Worm (Caenorhabditis elegans) whole organism, L3 larva: ENCODE data around the gene spat-3.

Source experiments
- R02D3.7 ChIP-seq: fragments of 150-350 bp; optimal IDR thresholded peaks from 2 replicates; lab custom pipeline; 2014; ENCODE audit warnings: missing biosample characterization, missing genetic modification characterization
- ZK546.5 ChIP-seq: sonication (generic microtip); optimal IDR thresholded peaks from 2 replicates; lab custom pipeline; 2017; ENCODE audit warnings: missing biosample characterization, missing genetic modification characterization
- aly-2 ChIP-seq: fragments of 150-350 bp; optimal IDR thresholded peaks from 2 replicates; lab custom pipeline; 2014; ENCODE audit warnings: missing biosample characterization, missing genetic modification characterization
- ama-1 ChIP-seq: fragments of 150-350 bp; optimal IDR thresholded peaks from 2 replicates; lab custom pipeline; 2018
- ceh-16 ChIP-seq: sonication (generic microtip); optimal IDR thresholded peaks from 2 replicates; lab custom pipeline; 2017; ENCODE audit warnings: missing biosample characterization, missing genetic modification characterization
- ceh-28 ChIP-seq: fragments of 150-350 bp; optimal IDR thresholded peaks from 2 replicates; lab custom pipeline; 2014; ENCODE audit warnings: missing biosample characterization, missing genetic modification reagents, missing genetic modification characterization
- ceh-82 ChIP-seq: fragments of 150-350 bp; optimal IDR thresholded peaks from 2 replicates; lab custom pipeline; 2014; ENCODE audit warnings: missing biosample characterization, missing genetic modification characterization
- ceh-9 ChIP-seq: sonication (generic microtip); optimal IDR thresholded peaks from 2 replicates; lab custom pipeline; 2018; ENCODE audit warnings: missing biosample characterization, missing genetic modification characterization
- daf-12 ChIP-seq: fragments of 150-350 bp; optimal IDR thresholded peaks from 2 replicates; lab custom pipeline; 2014; ENCODE audit warnings: missing biosample characterization, missing genetic modification reagents, missing genetic modification characterization
- egl-27 ChIP-seq: sonication (generic microtip); optimal IDR thresholded peaks from 4 replicates; lab custom pipeline; 2017; ENCODE audit warnings: missing biosample characterization, missing genetic modification reagents, missing genetic modification characterization
- egl-5 ChIP-seq: fragments of 150-350 bp; optimal IDR thresholded peaks from 2 replicates; lab custom pipeline; 2017; ENCODE audit warnings: missing biosample characterization, missing genetic modification reagents, missing genetic modification characterization, inconsistent platforms
- elt-1 ChIP-seq: fragments of 150-350 bp; optimal IDR thresholded peaks from 2 replicates; lab custom pipeline; 2014; ENCODE audit warnings: missing biosample characterization, missing genetic modification characterization
- elt-2 ChIP-seq: sonication (generic microtip); optimal IDR thresholded peaks from 2 replicates; lab custom pipeline; 2016; ENCODE audit warnings: missing genetic modification reagents, mild to moderate bottlenecking, missing genetic modification characterization, missing compliant biosample characterization
- elt-3 ChIP-seq, 3 experiments: fragments of 150-350 bp in 1 of 3; sonication (generic microtip) in 2 of 3; optimal IDR thresholded peaks; 2 replicates in 2 of 3; 4 replicates in 1 of 3; lab custom pipeline; 2014 to 2017; ENCODE audit warnings: missing biosample characterization in 3 of 3, missing genetic modification characterization in 3 of 3
- eor-1 ChIP-seq, 2 experiments: fragments of 150-350 bp; optimal IDR thresholded peaks; 2 replicates each; lab custom pipeline; 2014 to 2018; ENCODE audit warnings: missing biosample characterization in 2 of 2, missing genetic modification characterization in 2 of 2
- fkh-10 ChIP-seq: sonication (generic microtip); optimal IDR thresholded peaks from 2 replicates; lab custom pipeline; 2017; ENCODE audit warnings: missing biosample characterization, missing genetic modification reagents, missing genetic modification characterization
- fkh-2 ChIP-seq: fragments of 150-350 bp; optimal IDR thresholded peaks from 2 replicates; lab custom pipeline; 2014; ENCODE audit warnings: missing biosample characterization, missing genetic modification reagents, missing genetic modification characterization
- fos-1 ChIP-seq: fragments of 150-350 bp; optimal IDR thresholded peaks from 2 replicates; lab custom pipeline; 2014; ENCODE audit warnings: missing biosample characterization, missing genetic modification characterization
- hmg-11 ChIP-seq: sonication (generic microtip); optimal IDR thresholded peaks from 2 replicates; lab custom pipeline; 2016; ENCODE audit warnings: missing genetic modification characterization, missing compliant biosample characterization
- jun-1 ChIP-seq: fragments of 150-350 bp; optimal IDR thresholded peaks from 2 replicates; lab custom pipeline; 2014; ENCODE audit warnings: missing biosample characterization, missing genetic modification reagents, missing genetic modification characterization
- lin-15B ChIP-seq: fragments of 150-350 bp; optimal IDR thresholded peaks from 2 replicates; lab custom pipeline; 2014; ENCODE audit warnings: missing biosample characterization, missing genetic modification characterization
- lin-39 ChIP-seq: fragments of 150-350 bp; optimal IDR thresholded peaks from 2 replicates; lab custom pipeline; 2018; ENCODE audit warnings: missing biosample characterization, missing genetic modification reagents, missing genetic modification characterization
- lsy-12 ChIP-seq: sonication (generic microtip); optimal IDR thresholded peaks from 2 replicates; lab custom pipeline; 2016; ENCODE audit warnings: mild to moderate bottlenecking, missing genetic modification characterization, missing compliant biosample characterization
- mdl-1 ChIP-seq: fragments of 150-350 bp; optimal IDR thresholded peaks from 2 replicates; lab custom pipeline; 2014; ENCODE audit warnings: missing biosample characterization, missing genetic modification characterization
- mml-1 ChIP-seq: fragments of 150-350 bp; sonication (generic microtip); optimal IDR thresholded peaks from 3 replicates; lab custom pipeline; 2014; ENCODE audit warnings: missing biosample characterization, missing genetic modification characterization
- nfya-1 ChIP-seq: sonication (generic microtip); optimal IDR thresholded peaks from 2 replicates; lab custom pipeline; 2017; ENCODE audit warnings: missing genetic modification characterization, mild to moderate bottlenecking, missing compliant biosample characterization, antibody characterized with exemption, moderate library complexity; ENCODE audit not compliant: insufficient read depth
- nhr-11 ChIP-seq: fragments of 150-350 bp; optimal IDR thresholded peaks from 2 replicates; lab custom pipeline; 2014; ENCODE audit warnings: missing biosample characterization, missing genetic modification characterization
- nhr-12 ChIP-seq: fragments of 150-350 bp; optimal IDR thresholded peaks from 2 replicates; lab custom pipeline; 2014; ENCODE audit warnings: missing biosample characterization, missing genetic modification characterization
- nhr-23 ChIP-seq: fragments of 150-350 bp; optimal IDR thresholded peaks from 2 replicates; lab custom pipeline; 2014; ENCODE audit warnings: missing biosample characterization, missing genetic modification reagents, missing genetic modification characterization
- nhr-237 ChIP-seq: fragments of 150-350 bp; optimal IDR thresholded peaks from 2 replicates; lab custom pipeline; 2014; ENCODE audit warnings: missing biosample characterization, missing genetic modification characterization
- nhr-25 ChIP-seq: sonication (generic microtip); optimal IDR thresholded peaks from 2 replicates; lab custom pipeline; 2017; ENCODE audit warnings: missing biosample characterization, missing genetic modification characterization
- nhr-28 ChIP-seq: fragments of 150-350 bp; optimal IDR thresholded peaks from 2 replicates; lab custom pipeline; 2014; ENCODE audit warnings: missing biosample characterization, missing genetic modification characterization
- nhr-43 ChIP-seq: sonication (generic microtip); optimal IDR thresholded peaks from 2 replicates; lab custom pipeline; 2016; ENCODE audit warnings: mild to moderate bottlenecking, missing genetic modification characterization, missing compliant biosample characterization; ENCODE audit not compliant: poor library complexity, severe bottlenecking
- nhr-67 ChIP-seq: fragments of 150-350 bp; optimal IDR thresholded peaks from 2 replicates; lab custom pipeline; 2014; ENCODE audit warnings: missing biosample characterization, missing genetic modification characterization
- nhr-76 ChIP-seq: fragments of 150-350 bp; sonication (generic microtip); optimal IDR thresholded peaks from 5 replicates; lab custom pipeline; 2014; ENCODE audit warnings: missing biosample characterization, missing genetic modification characterization
- nhr-77 ChIP-seq: fragments of 150-350 bp; optimal IDR thresholded peaks from 2 replicates; lab custom pipeline; 2014; ENCODE audit warnings: missing biosample characterization, missing genetic modification characterization
- pha-4 ChIP-seq: fragments of 150-350 bp; optimal IDR thresholded peaks from 2 replicates; lab custom pipeline; 2014; ENCODE audit warnings: missing biosample characterization, missing genetic modification reagents, missing genetic modification characterization
- pqm-1 ChIP-seq: fragments of 150-350 bp; optimal IDR thresholded peaks from 2 replicates; lab custom pipeline; 2017; ENCODE audit warnings: missing biosample characterization, missing genetic modification characterization, inconsistent platforms
- sea-2 ChIP-seq: fragments of 150-350 bp; sonication (generic microtip); optimal IDR thresholded peaks from 4 replicates; lab custom pipeline; 2014; ENCODE audit warnings: missing biosample characterization, missing genetic modification reagents, missing genetic modification characterization
- skn-1 ChIP-seq: fragments of 150-350 bp; optimal IDR thresholded peaks from 2 replicates; lab custom pipeline; 2014; ENCODE audit warnings: missing biosample characterization, missing genetic modification characterization
- snpc-4 ChIP-seq: fragments of 150-350 bp; optimal IDR thresholded peaks from 2 replicates; lab custom pipeline; 2014; ENCODE audit warnings: missing biosample characterization, missing genetic modification characterization
- tbx-2 ChIP-seq: sonication (generic microtip); optimal IDR thresholded peaks from 2 replicates; lab custom pipeline; 2016; ENCODE audit warnings: mild to moderate bottlenecking, missing genetic modification characterization, missing compliant biosample characterization
- unc-39 ChIP-seq: sonication (generic microtip); optimal IDR thresholded peaks from 4 replicates; lab custom pipeline; 2017; ENCODE audit warnings: missing biosample characterization, missing genetic modification characterization
- unc-62 ChIP-seq: fragments of 150-350 bp; sonication (generic microtip); optimal IDR thresholded peaks from 4 replicates; lab custom pipeline; 2014; ENCODE audit warnings: missing biosample characterization, missing genetic modification reagents, missing genetic modification characterization
- zag-1 ChIP-seq: fragments of 150-350 bp; optimal IDR thresholded peaks from 2 replicates; lab custom pipeline; 2014; ENCODE audit warnings: missing biosample characterization, missing genetic modification characterization
- ztf-11 ChIP-seq: fragments of 150-350 bp; optimal IDR thresholded peaks from 2 replicates; lab custom pipeline; 2014; ENCODE audit warnings: missing biosample characterization, missing genetic modification characterization
- ztf-4 ChIP-seq: fragments of 150-350 bp; optimal IDR thresholded peaks from 2 replicates; lab custom pipeline; 2014; ENCODE audit warnings: missing biosample characterization, missing genetic modification characterization

Gene spat-3

DNA sequence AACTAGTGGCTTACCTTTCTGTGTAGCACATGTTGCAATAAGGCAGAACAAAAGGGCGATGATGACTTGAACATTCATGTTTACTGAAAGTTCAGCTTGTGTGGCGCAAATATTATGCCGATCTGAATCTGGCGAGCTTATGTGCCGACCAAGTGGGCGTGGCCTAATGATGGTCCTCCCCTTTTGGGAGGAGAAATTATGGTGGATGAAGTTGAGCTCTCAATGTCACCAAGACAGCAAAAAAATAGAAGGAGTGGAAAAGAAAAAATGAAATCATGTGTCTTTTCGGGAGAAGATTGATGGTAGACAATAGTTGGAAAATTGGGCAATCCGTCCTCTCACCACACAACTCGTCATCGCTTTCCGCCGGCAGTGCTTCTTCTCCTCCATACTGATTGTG, 13.5 kb downstream of the spat-3 start, which contains the start of gene flp-12:
Gene flp-12 (minus strand): TSS at position 101 of the 400 bp plus-strand sequence.
- TF ChIP-seq lin-39 (tag; lab: Kevin White, UChicago): peak; percentile 23
- no peak for TF ChIP-seq pqm-1
- TF ChIP-seq, all 47 proteins: peak for 1

ce11 chrX:4588462-4588861, 17.3 kb downstream of the spat-3 start, which contains the start of gene lnp-1:
TSS of gene lnp-1 (plus strand) at chrX:4588762.
- no peak for TF ChIP-seq hmg-11
- TF ChIP-seq eor-1 (tag; optimal IDR thresholded peaks at IDR 0.05; lab: Kevin White, UChicago): no peak
- TF ChIP-seq nhr-25: no peak
- TF ChIP-seq nhr-12 (tag; lab: Kevin White, UChicago): no peak
- TF ChIP-seq nhr-237 (tag; lab: Kevin White, UChicago): no peak
- TF ChIP-seq nhr-67 (tag; lab: Kevin White, UChicago): no peak
- no peak for TF ChIP-seq ztf-11 (tag; lab: Kevin White, UChicago)
- TF ChIP-seq nhr-77 (tag; lab: Kevin White, UChicago): no peak
- no peak for TF ChIP-seq elt-2 (tag; lab: Kevin White, UChicago)
- no peak for TF ChIP-seq ZK546.5
- TF ChIP-seq ceh-9 (tag; lab: Kevin White, UChicago): no peak
- TF ChIP-seq aly-2 (tag; lab: Kevin White, UChicago): no peak
- no peak for TF ChIP-seq unc-39 (tag; lab: Kevin White, UChicago)
- TF ChIP-seq lin-15B (tag; lab: Kevin White, UChicago): no peak
- TF ChIP-seq mml-1: no peak
- no peak for TF ChIP-seq ceh-82 (tag; lab: Kevin White, UChicago)
- no peak for TF ChIP-seq lsy-12
- TF ChIP-seq nhr-43: no peak
- TF ChIP-seq ama-1 (lab: Kevin White, UChicago): no peak
- TF ChIP-seq, all 47 proteins: peak for 0

ce11 chrX:4587934-4588333, 17.8 kb downstream of the spat-3 start:
- TF ChIP-seq nfya-1: peak; percentile 54
- no peak for TF ChIP-seq nhr-76 (tag; lab: Kevin White, UChicago)
- no peak for TF ChIP-seq fos-1 (tag; lab: Kevin White, UChicago)
- no peak for TF ChIP-seq egl-27 (tag; lab: Kevin White, UChicago)
- no peak for TF ChIP-seq pqm-1
- no peak for TF ChIP-seq unc-39 (tag; lab: Kevin White, UChicago)
- TF ChIP-seq mml-1: no peak
- no peak for TF ChIP-seq mdl-1 (tag; lab: Kevin White, UChicago)
- TF ChIP-seq ztf-4: no peak
- TF ChIP-seq fkh-10 (GFP tag; lab: Kevin White, UChicago): no peak
- peak; percentile 53 for TF ChIP-seq nhr-23 (tag; lab: Kevin White, UChicago)
- peak; percentile 44 for TF ChIP-seq lin-15B (tag; lab: Kevin White, UChicago)
- no peak for TF ChIP-seq jun-1
- TF ChIP-seq nhr-77 (tag; lab: Kevin White, UChicago): no peak
- TF ChIP-seq ceh-28 (tag; lab: Kevin White, UChicago): peak; percentile 2
- no peak for TF ChIP-seq R02D3.7
- no peak for TF ChIP-seq skn-1 (tag; lab: Kevin White, UChicago)
- TF ChIP-seq ceh-82 (tag; lab: Kevin White, UChicago): no peak
- TF ChIP-seq zag-1: no peak
- no peak for TF ChIP-seq daf-12 (tag; lab: Kevin White, UChicago)
- no peak for TF ChIP-seq elt-1 (tag; lab: Kevin White, UChicago)
- no peak for TF ChIP-seq nhr-28 (tag; lab: Kevin White, UChicago)
- TF ChIP-seq tbx-2 (tag; lab: Kevin White, UChicago): no peak
- no peak for TF ChIP-seq nhr-12 (tag; lab: Kevin White, UChicago)
- TF ChIP-seq eor-1 (tag; optimal IDR thresholded peaks at IDR 0.05; lab: Kevin White, UChicago): no peak
- TF ChIP-seq egl-5: peak; percentile 13
- TF ChIP-seq hmg-11: peak; percentile 55
- peak; percentile 12 for TF ChIP-seq elt-2 (tag; lab: Kevin White, UChicago)
- no peak for TF ChIP-seq fkh-2 (tag; lab: Kevin White, UChicago)
- peak; percentile 61 for TF ChIP-seq pha-4 (tag; lab: Kevin White, UChicago)
- TF ChIP-seq lsy-12: no peak
- TF ChIP-seq nhr-237 (tag; lab: Kevin White, UChicago): no peak
- TF ChIP-seq ceh-16 (tag; lab: Kevin White, UChicago): no peak
- no peak for TF ChIP-seq ceh-9 (tag; lab: Kevin White, UChicago)
- no peak for TF ChIP-seq ama-1 (lab: Kevin White, UChicago)
- no peak for TF ChIP-seq ZK546.5
- TF ChIP-seq nhr-11 (tag; lab: Kevin White, UChicago): no peak
- no peak for TF ChIP-seq elt-3 (tag; optimal IDR thresholded peaks at IDR 0.05; lab: Kevin White, UChicago)
- no peak for TF ChIP-seq ztf-11 (tag; lab: Kevin White, UChicago)
- no peak for TF ChIP-seq nhr-43
- TF ChIP-seq nhr-25: peak; percentile 59
- no peak for TF ChIP-seq lin-39 (tag; lab: Kevin White, UChicago)
- no peak for TF ChIP-seq aly-2 (tag; lab: Kevin White, UChicago)
- no peak for TF ChIP-seq sea-2 (GFP tag; lab: Kevin White, UChicago)
- no peak for TF ChIP-seq snpc-4
- no peak for TF ChIP-seq unc-62
- no peak for TF ChIP-seq nhr-67 (tag; lab: Kevin White, UChicago)
